Fruit fly (Drosophila melanogaster): ENCODE data around the gene Ude.

Gene Ude

DNA sequence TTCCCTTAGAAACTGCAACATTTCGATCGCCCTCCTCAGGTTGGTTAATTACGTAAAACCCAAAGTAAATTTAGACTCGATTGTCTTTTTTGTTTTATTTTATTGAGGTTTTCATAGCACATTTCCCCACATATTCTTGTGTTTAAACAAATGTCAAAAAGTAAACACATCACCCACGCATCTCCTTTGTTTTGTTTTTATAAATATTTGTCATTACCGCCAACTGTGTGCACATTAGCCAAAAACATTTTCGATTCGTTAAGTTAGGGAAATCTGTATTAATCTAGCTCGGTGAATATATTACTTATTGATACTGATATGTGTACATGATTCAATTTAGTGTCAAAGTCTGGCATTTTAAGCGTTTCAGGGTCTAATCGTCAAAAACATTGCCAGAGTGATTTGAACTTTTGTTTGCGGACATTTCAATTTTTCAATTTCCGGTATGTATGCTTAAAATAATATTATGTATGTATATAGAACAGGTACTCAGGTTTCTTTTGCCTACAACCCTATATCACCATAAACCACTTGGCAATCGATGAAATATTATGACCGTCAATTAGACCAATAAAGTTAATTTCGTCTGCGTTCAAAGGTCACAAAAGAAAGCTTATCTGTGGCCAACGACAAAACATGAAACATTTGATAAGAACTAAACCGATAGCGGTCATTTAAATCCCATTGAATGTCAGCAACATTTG lies 10.3 kb upstream of the Ude start (continued):
- TF ChIP-seq bcd (GFP tag; optimal IDR thresholded peaks at IDR 0.05): no peak
- TF ChIP-seq CG1529 (GFP tag; optimal IDR thresholded peaks at IDR 0.05): peak; percentile 39
- TF ChIP-seq CG17359 (tag; optimal IDR thresholded peaks at IDR 0.05): peak; percentile 65
- no peak for TF ChIP-seq al (GFP tag; IDR thresholded peaks at IDR 0.05)
- no peak for TF ChIP-seq Gsc (GFP tag; IDR thresholded peaks at IDR 0.05)
- TF ChIP-seq C15 (GFP tag; IDR thresholded peaks at IDR 0.05): no peak
- no peak for TF ChIP-seq fru (optimal IDR thresholded peaks at IDR 0.05)
- TF ChIP-seq CG12659 (GFP tag; optimal IDR thresholded peaks at IDR 0.05): peak; percentile 38
- no peak for TF ChIP-seq ftz-f1 (GFP tag; optimal IDR thresholded peaks at IDR 0.05)
- TF ChIP-seq CG11695 (GFP tag; IDR thresholded peaks at IDR 0.05): 0 out of 3 replicates have a peak, but pooled peaks have one; percentile 11
- TF ChIP-seq insv (GFP tag; optimal IDR thresholded peaks at IDR 0.05): peak in 1 of 2 experiments; percentile 19
- no peak for TF ChIP-seq gcm2 (GFP tag; optimal IDR thresholded peaks at IDR 0.05)
- peak; percentile 90 for TF ChIP-seq exex (tag; optimal IDR thresholded peaks at IDR 0.05)
- TF ChIP-seq CG3838 (GFP tag; optimal IDR thresholded peaks at IDR 0.05): peak; percentile 37
- TF ChIP-seq MTF-1 (GFP tag; optimal IDR thresholded peaks at IDR 0.05; ENCODE audit: borderline replicate concordance): peak; percentile 54
- TF ChIP-seq Tbp (GFP tag; optimal IDR thresholded peaks at IDR 0.05): no peak
- TF ChIP-seq Xrp1 (GFP tag; IDR thresholded peaks at IDR 0.05): no peak; the same call in 1 of the 2 replicates
- TF ChIP-seq Hr3 (GFP tag; optimal IDR thresholded peaks at IDR 0.05): no peak
- 0 out of 3 replicates have a peak, but pooled peaks have one; percentile 7 for TF ChIP-seq row (GFP tag; IDR thresholded peaks at IDR 0.05)
- TF ChIP-seq Nf-YB (GFP tag; optimal IDR thresholded peaks at IDR 0.05): peak; percentile 35
- TF ChIP-seq odd (GFP tag; optimal IDR thresholded peaks at IDR 0.05): no peak
- no peak for TF ChIP-seq abd-A (tag; optimal IDR thresholded peaks at IDR 0.05)
- no peak for TF ChIP-seq CG1602 (GFP tag; optimal IDR thresholded peaks at IDR 0.05)
- no peak for TF ChIP-seq CG13123 (GFP tag; optimal IDR thresholded peaks at IDR 0.05)
- TF ChIP-seq CG18011 (GFP tag; optimal IDR thresholded peaks at IDR 0.05): no peak
- TF ChIP-seq sug (tag; optimal IDR thresholded peaks at IDR 0.05): peak; percentile 44
- no peak for TF ChIP-seq CG4617 (GFP tag; optimal IDR thresholded peaks at IDR 0.05; ENCODE audit: borderline replicate concordance)
- TF ChIP-seq Med (GFP tag): peak; percentile 84
- TF ChIP-seq Pdp1 (GFP tag; optimal IDR thresholded peaks at IDR 0.05): peak in 1 of 2 experiments; percentile 71
- no peak for TF ChIP-seq Sry-δ (GFP tag; optimal IDR thresholded peaks at IDR 0.05)
- TF ChIP-seq Asciz (GFP tag; optimal IDR thresholded peaks at IDR 0.05): peak; percentile 92
- TF ChIP-seq CG8478 (optimal IDR thresholded peaks at IDR 0.05): no peak
- peak; percentile 3 for TF ChIP-seq CG7928 (GFP tag; optimal IDR thresholded peaks at IDR 0.05)
- TF ChIP-seq CG2202 (tag; optimal IDR thresholded peaks at IDR 0.05): peak; percentile 53
- peak; percentile 67 for TF ChIP-seq HHEX (GFP tag; optimal IDR thresholded peaks at IDR 0.05)
- TF ChIP-seq CG15011 (GFP tag; optimal IDR thresholded peaks at IDR 0.05): peak; percentile 59
- no peak for TF ChIP-seq D (optimal IDR thresholded peaks at IDR 0.05)
- peak; percentile 39 for TF ChIP-seq D (GFP tag; optimal IDR thresholded peaks at IDR 0.05)
- peak; percentile 12 for TF ChIP-seq bigmax (GFP tag; optimal IDR thresholded peaks at IDR 0.05)
- TF ChIP-seq CG3995 (GFP tag; optimal IDR thresholded peaks at IDR 0.05): no peak
- no peak for TF ChIP-seq CG32532 (GFP tag; IDR thresholded peaks at IDR 0.05)
- TF ChIP-seq CG14667 (GFP tag; IDR thresholded peaks at IDR 0.05): no peak
- peak; percentile 57 for TF ChIP-seq CG14710 (tag; optimal IDR thresholded peaks at IDR 0.05)
- TF ChIP-seq CTCF (GFP tag; optimal IDR thresholded peaks at IDR 0.05): no peak
- no peak for TF ChIP-seq ash1 (GFP tag; optimal IDR thresholded peaks at IDR 0.05)
- peak; percentile 54 for TF ChIP-seq CG4707 (GFP tag; optimal IDR thresholded peaks at IDR 0.05)
- TF ChIP-seq caup (GFP tag; optimal IDR thresholded peaks at IDR 0.05; ENCODE audit: severe bottlenecking): peak; percentile 68
- no peak for TF ChIP-seq CG11247 (GFP tag; IDR thresholded peaks at IDR 0.05)
- peak; percentile 61 for TF ChIP-seq fd3F (GFP tag; optimal IDR thresholded peaks at IDR 0.05)
- peak; percentile 45 for TF ChIP-seq CG31365 (tag; optimal IDR thresholded peaks at IDR 0.05)
- peak; percentile 74 for TF ChIP-seq CG1233 (GFP tag; optimal IDR thresholded peaks at IDR 0.05)

All from whole organism, embryonic.